Fruit fly (Drosophila melanogaster): ENCODE results near the gene CG42394.

The CG42394 gene

dm6 chr3R:10893327-10893726 lies 43.7 kb downstream of the CG42394 start, which contains the start of gene CG6621 (continued):
- no peak for TF ChIP-seq fd102C (GFP tag; optimal IDR thresholded peaks at IDR 0.05)
- no peak for TF ChIP-seq Adf1 (GFP tag; IDR thresholded peaks at IDR 0.05)
- peak; percentile 56 for TF ChIP-seq CG9609 (GFP tag; optimal IDR thresholded peaks at IDR 0.05)
- peak; percentile 11 for TF ChIP-seq CG3163 (GFP tag; optimal IDR thresholded peaks at IDR 0.05)
- TF ChIP-seq ab (GFP tag; optimal IDR thresholded peaks at IDR 0.05) = no peak
- TF ChIP-seq Dip3 (GFP tag; optimal IDR thresholded peaks at IDR 0.05) = no peak
- no peak for TF ChIP-seq CG10959 (GFP tag; IDR thresholded peaks at IDR 0.05)
- peak in 1 of 2 experiments; percentile 3 for TF ChIP-seq Hr51 (GFP tag; optimal IDR thresholded peaks at IDR 0.05)
- peak; percentile 66 for TF ChIP-seq CTCF (GFP tag; optimal IDR thresholded peaks at IDR 0.05)
- no peak for TF ChIP-seq az2 (GFP tag; optimal IDR thresholded peaks at IDR 0.05)
- no peak for TF ChIP-seq wor (GFP tag; IDR thresholded peaks at IDR 0.05)
- TF ChIP-seq CG34224 (GFP tag; IDR thresholded peaks at IDR 0.05; ENCODE audit: partially characterized antibody) = peak; percentile 52; the same call in 1 of the 3 replicates
- TF ChIP-seq so (GFP tag; IDR thresholded peaks at IDR 0.05) = no peak
- no peak for TF ChIP-seq gsb (GFP tag; IDR thresholded peaks at IDR 0.05)
- TF ChIP-seq dm (GFP tag; optimal IDR thresholded peaks at IDR 0.05) = peak; percentile 11
- TF ChIP-seq pho (GFP tag; optimal IDR thresholded peaks at IDR 0.05) = peak; percentile 4
- TF ChIP-seq Blimp-1 (GFP tag; optimal IDR thresholded peaks at IDR 0.05) = no peak
- no peak for TF ChIP-seq jumu (GFP tag; optimal IDR thresholded peaks at IDR 0.05)
- TF ChIP-seq CG8290 (GFP tag; optimal IDR thresholded peaks at IDR 0.05) = peak; percentile 24
- TF ChIP-seq CG8290 (tag; optimal IDR thresholded peaks at IDR 0.05) = peak in 1 of 2 experiments; percentile 62
- TF ChIP-seq Hmx (GFP tag; optimal IDR thresholded peaks at IDR 0.05) = no peak
- TF ChIP-seq Side (GFP tag; optimal IDR thresholded peaks at IDR 0.05) = no peak
- no peak for TF ChIP-seq CG18262 (tag; optimal IDR thresholded peaks at IDR 0.05)
- no peak for TF ChIP-seq CG4328 (GFP tag; optimal IDR thresholded peaks at IDR 0.05)
- peak; percentile 79 for TF ChIP-seq Opbp (GFP tag; IDR thresholded peaks at IDR 0.05; ENCODE audit: partially characterized antibody)
- no peak for TF ChIP-seq CG2889 (GFP tag; IDR thresholded peaks at IDR 0.05)
- TF ChIP-seq Sry-δ (GFP tag; optimal IDR thresholded peaks at IDR 0.05) = peak; percentile 69
- TF ChIP-seq CG10321 (GFP tag; IDR thresholded peaks at IDR 0.05) = no peak
- TF ChIP-seq repo (GFP tag; optimal IDR thresholded peaks at IDR 0.05) = no peak
- peak; percentile 58 for TF ChIP-seq CoRest (tag; optimal IDR thresholded peaks at IDR 0.05)
- peak; percentile 69 for TF ChIP-seq knrl (GFP tag; IDR thresholded peaks at IDR 0.05; ENCODE audit: partially characterized antibody)
- TF ChIP-seq CG9215 (GFP tag; IDR thresholded peaks at IDR 0.05) = no peak
- TF ChIP-seq mirr (GFP tag; optimal IDR thresholded peaks at IDR 0.05) = no peak
- TF ChIP-seq CG11093 (GFP tag; IDR thresholded peaks at IDR 0.05) = no peak
- no peak for TF ChIP-seq Lim3 (GFP tag; IDR thresholded peaks at IDR 0.05)
- peak; percentile 46 for TF ChIP-seq ems (GFP tag; optimal IDR thresholded peaks at IDR 0.05)
- TF ChIP-seq CG11723 (GFP tag; optimal IDR thresholded peaks at IDR 0.05) = no peak
- no peak for TF ChIP-seq CG30403 (GFP tag; optimal IDR thresholded peaks at IDR 0.05)
- no peak for TF ChIP-seq CG30431 (GFP tag; optimal IDR thresholded peaks at IDR 0.05)
- no peak for TF ChIP-seq CG12071 (GFP tag; optimal IDR thresholded peaks at IDR 0.05)
- no peak for TF ChIP-seq CG12219 (GFP tag; optimal IDR thresholded peaks at IDR 0.05)
- TF ChIP-seq CG7839 (tag; optimal IDR thresholded peaks at IDR 0.05) = no peak
- no peak for TF ChIP-seq ttk (GFP tag; IDR thresholded peaks at IDR 0.05)
- no peak for TF ChIP-seq Doc3 (GFP tag; IDR thresholded peaks at IDR 0.05; ENCODE audit: partially characterized antibody)
- TF ChIP-seq hb (GFP tag; IDR thresholded peaks at IDR 0.05; ENCODE audit: partially characterized antibody) = peak; percentile 46; the same call in 1 of the 3 replicates
- no peak for TF ChIP-seq luna (GFP tag; optimal IDR thresholded peaks at IDR 0.05)
- no peak for TF ChIP-seq wek (GFP tag; optimal IDR thresholded peaks at IDR 0.05)
- peak; percentile 70 for TF ChIP-seq CG15514 (GFP tag; optimal IDR thresholded peaks at IDR 0.05)
- TF ChIP-seq unc-4 (GFP tag; IDR thresholded peaks at IDR 0.05; ENCODE audit: partially characterized antibody) = peak; percentile 54
- no peak for TF ChIP-seq CG15073 (GFP tag; optimal IDR thresholded peaks at IDR 0.05)
- TF ChIP-seq kah (GFP tag; optimal IDR thresholded peaks at IDR 0.05) = no peak
- peak; percentile 93 for TF ChIP-seq Med (GFP tag)
- no peak for TF ChIP-seq NC2β (GFP tag; optimal IDR thresholded peaks at IDR 0.05)

All from whole organism, embryonic.